Fruit fly (Drosophila melanogaster) whole organism, wandering third instar larva: ENCODE data around the gene CG8042.

Experiments
- Dfd ChIP-seq: fragments of >200 bp; optimal IDR thresholded peaks from 2 replicates; lab custom pipeline; 2017; ENCODE audit warnings: missing biosample characterization, missing genetic modification characterization
- Hnf4 ChIP-seq: fragments of 200-800 bp; sonication (Bioruptor generic); optimal IDR thresholded peaks from 2 replicates; lab custom pipeline; 2016; ENCODE audit warnings: missing biosample characterization, mild to moderate bottlenecking, missing genetic modification characterization
- OdsH ChIP-seq: fragments of 200-800 bp; sonication (Bioruptor generic); optimal IDR thresholded peaks from 2 replicates; lab custom pipeline; 2016; ENCODE audit warnings: missing biosample characterization, mild to moderate bottlenecking, missing genetic modification characterization
- brk ChIP-seq: fragments of 200-800 bp; sonication (Bioruptor generic); optimal IDR thresholded peaks from 2 replicates; lab custom pipeline; 2016; ENCODE audit warnings: missing biosample characterization, mild to moderate bottlenecking, missing genetic modification characterization
- lola ChIP-seq: fragments of >200 bp; optimal IDR thresholded peaks from 2 replicates; lab custom pipeline; 2017; ENCODE audit warnings: missing biosample characterization, missing genetic modification characterization
- usp ChIP-seq: fragments of >200 bp; optimal IDR thresholded peaks from 2 replicates; lab custom pipeline; 2017; ENCODE audit warnings: missing biosample characterization, missing genetic modification characterization

dm6 chr3L:7934857-7935256 is 39.9 kb downstream of the CG8042 start:
- TF ChIP-seq usp (GFP tag; lab: Kevin White, UChicago) = no peak
- no peak for TF ChIP-seq Dfd (GFP tag; lab: Kevin White, UChicago)
- TF ChIP-seq brk (GFP tag; lab: Kevin White, UChicago) = no peak
- TF ChIP-seq OdsH = no peak
- TF ChIP-seq lola = no peak
- no peak for TF ChIP-seq Hnf4
